Worm (Caenorhabditis elegans) whole organism, late embryonic: ENCODE data around the gene Y39E4A.1.

ENCODE experiments used
- F13H6.1 ChIP-seq: sonication (generic microtip); optimal IDR thresholded peaks from 2 replicates; lab custom pipeline; 2016; ENCODE audit warnings: missing genetic modification characterization, missing compliant biosample characterization
- Y22D7AL.16 ChIP-seq: sonication (generic microtip); optimal IDR thresholded peaks from 2 replicates; lab custom pipeline; 2016; ENCODE audit warnings: missing genetic modification characterization, missing compliant biosample characterization
- ama-1 ChIP-seq: fragments of 150-350 bp; optimal IDR thresholded peaks from 2 replicates; lab custom pipeline; 2014
- ceh-22 ChIP-seq: sonication (generic microtip); optimal IDR thresholded peaks from 2 replicates; lab custom pipeline; 2017; ENCODE audit warnings: missing biosample characterization, missing genetic modification characterization
- ceh-30 ChIP-seq: fragments of 150-350 bp; optimal IDR thresholded peaks from 2 replicates; lab custom pipeline; 2014; ENCODE audit warnings: missing biosample characterization, missing genetic modification characterization
- ceh-9 ChIP-seq: sonication (generic microtip); optimal IDR thresholded peaks from 2 replicates; lab custom pipeline; 2016; ENCODE audit warnings: mild to moderate bottlenecking, missing genetic modification characterization, inconsistent platforms, missing compliant biosample characterization
- che-1 ChIP-seq: sonication (generic microtip); optimal IDR thresholded peaks from 2 replicates; lab custom pipeline; 2016; ENCODE audit warnings: mild to moderate bottlenecking, missing genetic modification characterization, missing compliant biosample characterization
- fkh-10 ChIP-seq: fragments of 150-350 bp; optimal IDR thresholded peaks from 2 replicates; lab custom pipeline; 2014; ENCODE audit warnings: missing biosample characterization, missing genetic modification reagents, missing genetic modification characterization
- odd-2 ChIP-seq: sonication (generic microtip); optimal IDR thresholded peaks from 2 replicates; lab custom pipeline; 2017; ENCODE audit warnings: antibody characterized with exemption, mild to moderate bottlenecking, missing genetic modification characterization, missing compliant biosample characterization
- unc-3 ChIP-seq, 2 experiments: fragments of 200-800 bp in 1 of 2; sonication (Bioruptor generic) in 1 of 2; sonication (generic microtip) in 1 of 2; conservative IDR thresholded peaks in 1 of 2; optimal IDR thresholded peaks in 1 of 2; 2 replicates each; pipeline versions ENCODE4 v1.3.6 to Lab custom; 2016 to 2022; ENCODE audit warnings: missing compliant biosample characterization in 2 of 2, missing genetic modification characterization in 2 of 2, missing genetic modification reagents in 1 of 2
- unc-55 ChIP-seq: sonication (generic microtip); optimal IDR thresholded peaks from 2 replicates; lab custom pipeline; 2017; ENCODE audit warnings: missing biosample characterization, missing genetic modification reagents, missing genetic modification characterization

DNA sequence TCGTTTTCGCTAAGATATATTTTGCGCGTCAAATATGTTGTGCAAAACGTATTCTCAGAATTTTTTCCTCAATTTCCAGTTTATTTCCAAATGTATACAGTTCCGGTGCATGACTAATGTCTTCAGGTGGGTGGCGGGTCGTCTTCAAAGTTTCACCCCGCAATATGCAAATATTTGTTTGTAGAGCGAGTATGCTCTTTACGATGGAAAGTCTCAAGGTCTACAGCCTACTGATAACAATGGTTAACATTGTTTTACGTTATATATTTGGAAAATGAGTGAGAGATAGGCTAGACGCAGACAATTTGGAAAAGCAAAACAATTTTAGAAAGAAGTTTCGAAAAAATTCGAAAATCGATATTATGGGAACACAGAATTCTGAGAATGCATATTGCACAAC is 33.4 kb upstream of the Y39E4A.1 start:
- no peak for TF ChIP-seq ceh-22 (tag; lab: Kevin White, UChicago)
- TF ChIP-seq F13H6.1 (tag; lab: Kevin White, UChicago) = no peak
- TF ChIP-seq che-1 (tag; lab: Kevin White, UChicago) = no peak
- TF ChIP-seq unc-55 (GFP tag; lab: Kevin White, UChicago) = no peak
- no peak for TF ChIP-seq fkh-10 (GFP tag; lab: Kevin White, UChicago)
- TF ChIP-seq ceh-30 (tag; lab: Kevin White, UChicago) = no peak
- no peak for TF ChIP-seq unc-3 (GFP tag; conservative IDR thresholded peaks at IDR 0.05; lab: Robert Waterston, UW)
- no peak for TF ChIP-seq unc-3 (tag; optimal IDR thresholded peaks at IDR 0.05; lab: Kevin White, UChicago)
- TF ChIP-seq ama-1 = no peak
- TF ChIP-seq Y22D7AL.16 = no peak
- TF ChIP-seq ceh-9 (tag; lab: Kevin White, UChicago) = no peak
- no peak for TF ChIP-seq odd-2 (tag; lab: Kevin White, UChicago)
